Worm (Caenorhabditis elegans) whole organism, late embryonic: ENCODE results near the gene F20E11.7.

Source experiments
- C08G9.2 ChIP-seq: sonication (generic microtip); optimal IDR thresholded peaks from 2 replicates; lab custom pipeline; 2016; ENCODE audit warnings: mild to moderate bottlenecking, missing genetic modification characterization, moderate library complexity, missing compliant biosample characterization
- K09A11.1 ChIP-seq: sonication (generic microtip); optimal IDR thresholded peaks from 2 replicates; lab custom pipeline; 2017; ENCODE audit warnings: antibody characterized with exemption, mild to moderate bottlenecking, missing genetic modification characterization, missing compliant biosample characterization; ENCODE audit not compliant: insufficient read depth
- T23F11.4 ChIP-seq: fragments of 200-800 bp; sonication (Bioruptor generic); optimal IDR thresholded peaks from 2 replicates; lab custom pipeline; 2018; ENCODE audit warnings: mild to moderate bottlenecking, missing genetic modification characterization, missing compliant biosample characterization
- ama-1 ChIP-seq: fragments of 150-350 bp; optimal IDR thresholded peaks from 2 replicates; lab custom pipeline; 2014
- ceh-18 ChIP-seq: sonication (generic microtip); optimal IDR thresholded peaks from 2 replicates; lab custom pipeline; 2016; ENCODE audit warnings: missing genetic modification characterization, missing compliant biosample characterization
- ceh-19 ChIP-seq: fragments of 200-800 bp; sonication (Bioruptor generic); optimal IDR thresholded peaks from 2 replicates; lab custom pipeline; 2018; ENCODE audit warnings: mild to moderate bottlenecking, missing genetic modification characterization, missing compliant biosample characterization
- ceh-2 ChIP-seq: sonication (generic microtip); optimal IDR thresholded peaks from 2 replicates; lab custom pipeline; 2016; ENCODE audit warnings: missing genotype, missing genetic modification characterization, missing compliant biosample characterization
- ceh-22 ChIP-seq: sonication (generic microtip); optimal IDR thresholded peaks from 2 replicates; lab custom pipeline; 2017; ENCODE audit warnings: missing biosample characterization, missing genetic modification characterization
- ceh-24 ChIP-seq: sonication (generic microtip); optimal IDR thresholded peaks from 2 replicates; lab custom pipeline; 2016; ENCODE audit warnings: mild to moderate bottlenecking, missing genetic modification characterization, missing compliant biosample characterization
- ceh-30 ChIP-seq: fragments of 150-350 bp; optimal IDR thresholded peaks from 2 replicates; lab custom pipeline; 2014; ENCODE audit warnings: missing biosample characterization, missing genetic modification characterization
- ceh-34 ChIP-seq: sonication (generic microtip); optimal IDR thresholded peaks from 2 replicates; lab custom pipeline; 2016; ENCODE audit warnings: mild to moderate bottlenecking, missing genetic modification characterization, missing compliant biosample characterization
- ceh-45 ChIP-seq: fragments of 200-800 bp; sonication (Bioruptor generic); IDR thresholded peaks from 2 replicates; pipeline ENCODE4 v1.3.6; 2022; ENCODE audit warnings: missing genetic modification reagents, missing genetic modification characterization, missing compliant biosample characterization
- che-1 ChIP-seq: sonication (generic microtip); optimal IDR thresholded peaks from 2 replicates; lab custom pipeline; 2016; ENCODE audit warnings: mild to moderate bottlenecking, missing genetic modification characterization, missing compliant biosample characterization
- elt-2 ChIP-seq: sonication (generic microtip); optimal IDR thresholded peaks from 2 replicates; lab custom pipeline; 2016; ENCODE audit warnings: missing genetic modification reagents, missing genetic modification characterization, missing compliant biosample characterization
- eyg-1 ChIP-seq: sonication (generic microtip); optimal IDR thresholded peaks from 2 replicates; lab custom pipeline; 2016; ENCODE audit warnings: missing genotype, missing genetic modification characterization, missing compliant biosample characterization
- fax-1 ChIP-seq: sonication (generic microtip); optimal IDR thresholded peaks from 2 replicates; lab custom pipeline; 2016; ENCODE audit warnings: missing genotype, missing genetic modification characterization, missing compliant biosample characterization
- gmeb-2 ChIP-seq: sonication (generic microtip); optimal IDR thresholded peaks from 2 replicates; lab custom pipeline; 2016; ENCODE audit warnings: missing genetic modification characterization, inconsistent platforms, missing compliant biosample characterization
- hlh-30 ChIP-seq: sonication (generic microtip); optimal IDR thresholded peaks from 2 replicates; lab custom pipeline; 2017; ENCODE audit warnings: antibody characterized with exemption, missing genetic modification characterization, missing compliant biosample characterization; ENCODE audit not compliant: insufficient read depth
- nhr-11 ChIP-seq: fragments of 150-350 bp; optimal IDR thresholded peaks from 2 replicates; lab custom pipeline; 2014; ENCODE audit warnings: missing biosample characterization, missing genetic modification characterization
- odd-2 ChIP-seq: sonication (generic microtip); optimal IDR thresholded peaks from 2 replicates; lab custom pipeline; 2017; ENCODE audit warnings: antibody characterized with exemption, mild to moderate bottlenecking, missing genetic modification characterization, missing compliant biosample characterization
- pag-3 ChIP-seq: sonication (generic microtip); optimal IDR thresholded peaks from 2 replicates; lab custom pipeline; 2016; ENCODE audit warnings: missing compliant biosample characterization, missing genetic modification characterization, borderline replicate concordance
- pha-4 ChIP-seq: fragments of 150-350 bp; optimal IDR thresholded peaks from 2 replicates; lab custom pipeline; 2018; ENCODE audit warnings: missing biosample characterization, missing genetic modification reagents, missing genetic modification characterization
- pqm-1 ChIP-seq: sonication (generic microtip); optimal IDR thresholded peaks from 2 replicates; lab custom pipeline; 2016; ENCODE audit warnings: missing genetic modification characterization, missing compliant biosample characterization
- sdc-2 ChIP-seq: sonication (generic microtip); optimal IDR thresholded peaks from 2 replicates; lab custom pipeline; 2016; ENCODE audit warnings: missing genotype, missing genetic modification characterization, missing compliant biosample characterization
- sox-2 ChIP-seq: fragments of 200-800 bp; sonication (Bioruptor generic); IDR thresholded peaks from 2 replicates; pipeline ENCODE4 v1.3.6; 2022; ENCODE audit warnings: missing genetic modification reagents, missing genetic modification characterization, missing compliant biosample characterization
- unc-3 ChIP-seq, 2 experiments: fragments of 200-800 bp in 1 of 2; sonication (Bioruptor generic) in 1 of 2; sonication (generic microtip) in 1 of 2; conservative IDR thresholded peaks in 1 of 2; optimal IDR thresholded peaks in 1 of 2; 2 replicates each; pipeline versions ENCODE4 v1.3.6 to Lab custom; 2016 to 2022; ENCODE audit warnings: missing compliant biosample characterization in 2 of 2, missing genetic modification characterization in 2 of 2, missing genetic modification reagents in 1 of 2
- unc-55 ChIP-seq: sonication (generic microtip); optimal IDR thresholded peaks from 2 replicates; lab custom pipeline; 2017; ENCODE audit warnings: missing biosample characterization, missing genetic modification reagents, missing genetic modification characterization
- zip-5 ChIP-seq: sonication (generic microtip); optimal IDR thresholded peaks from 2 replicates; lab custom pipeline; 2016; ENCODE audit warnings: missing genetic modification characterization, missing compliant biosample characterization
- ztf-16 ChIP-seq: sonication (generic microtip); optimal IDR thresholded peaks from 2 replicates; lab custom pipeline; 2017; ENCODE audit warnings: missing genetic modification characterization, missing compliant biosample characterization

Gene F20E11.7

DNA sequence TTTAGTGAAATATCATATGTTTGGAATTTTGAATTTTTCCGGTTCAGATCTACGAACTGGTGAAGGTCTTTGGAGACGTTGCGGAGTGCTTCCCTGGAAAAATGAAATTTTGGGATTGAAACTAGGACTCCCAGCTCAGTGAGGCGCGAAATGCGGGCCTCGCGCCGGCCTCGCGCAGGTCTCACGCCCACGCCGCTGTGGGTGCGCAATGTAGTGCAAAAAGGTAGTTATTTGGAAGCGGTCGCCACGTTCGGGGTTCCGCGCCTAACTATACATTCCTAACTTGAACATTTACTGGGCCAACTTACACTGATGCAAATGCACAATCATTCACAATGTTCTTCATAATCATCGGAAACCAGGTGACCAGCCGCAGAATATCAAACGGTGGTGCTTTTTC is 35.7 kb downstream of the F20E11.7 start:
- TF ChIP-seq C08G9.2 (tag; lab: Kevin White, UChicago) (no peak), ceh-18 (tag; lab: Kevin White, UChicago) (no peak), pqm-1 (tag; lab: Kevin White, UChicago) (no peak), eyg-1 (tag; lab: Kevin White, UChicago) (no peak), zip-5 (tag; lab: Kevin White, UChicago) (no peak), ceh-22 (tag; lab: Kevin White, UChicago) (no peak), sdc-2 (no peak), gmeb-2 (tag; lab: Kevin White, UChicago) (no peak), ama-1 (lab: Kevin White, UChicago) (no peak), che-1 (tag; lab: Kevin White, UChicago) (no peak), ceh-34 (tag; lab: Kevin White, UChicago) (no peak), ceh-2 (tag; lab: Kevin White, UChicago) (no peak), elt-2 (no peak), ztf-16 (tag; lab: Kevin White, UChicago) (no peak), fax-1 (tag; lab: Kevin White, UChicago) (no peak), K09A11.1 (tag; lab: Kevin White, UChicago) (no peak)

DNA sequence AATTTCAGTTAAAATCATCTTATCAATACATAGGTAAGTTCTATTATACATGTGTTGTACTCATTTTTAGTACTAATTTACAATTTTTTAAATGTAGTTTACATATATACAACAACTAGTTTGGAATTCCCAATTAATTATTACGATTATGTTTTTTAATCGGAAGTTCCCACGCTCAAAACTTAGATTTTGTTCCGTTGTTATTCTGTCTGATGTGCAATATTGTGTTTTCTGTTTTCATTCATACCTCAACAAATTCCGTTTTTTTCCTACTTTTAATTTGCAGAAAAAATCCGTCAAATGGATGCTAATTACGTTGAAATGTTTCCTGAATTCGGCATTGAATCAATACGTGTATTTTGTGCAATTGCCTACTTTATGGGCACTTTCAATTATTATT is 41.9 kb downstream of the F20E11.7 start, which contains the start of gene srw-31:
srw-31 (plus strand) TSS at position 301 of the 400 bp plus-strand sequence.
- TF ChIP-seq pha-4 (tag; lab: Kevin White, UChicago) (no peak), ceh-30 (tag; lab: Kevin White, UChicago) (no peak), hlh-30 (tag; lab: Kevin White, UChicago) (no peak), odd-2 (no peak)

DNA sequence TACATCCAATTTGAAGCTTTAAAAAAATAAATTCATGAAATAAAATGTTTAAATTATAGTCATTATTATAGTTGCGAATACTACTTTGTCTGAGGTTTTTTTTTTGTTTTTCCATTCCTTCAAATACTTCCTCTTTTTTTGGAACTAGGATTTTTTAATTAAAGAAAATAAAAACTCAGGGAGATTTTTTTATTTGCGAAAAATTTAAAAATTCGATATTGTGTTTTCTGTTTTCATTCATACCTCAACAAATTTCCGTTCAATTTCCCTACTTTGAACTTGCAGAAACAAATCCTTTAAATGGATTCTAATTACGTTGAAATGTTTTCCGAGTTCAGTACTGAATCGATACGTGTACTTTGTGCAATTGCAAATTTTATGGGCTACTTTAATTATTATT is 44.1 kb downstream of the F20E11.7 start, which contains the start of gene srw-32:
srw-32 (plus strand) TSS at position 301 of the 400 bp plus-strand sequence.
- TF ChIP-seq eyg-1 (tag; lab: Kevin White, UChicago): no peak
- no peak for TF ChIP-seq K09A11.1 (tag; lab: Kevin White, UChicago)
- TF ChIP-seq ceh-19 (GFP tag; lab: Kevin White, UChicago): no peak
- TF ChIP-seq unc-55: no peak
- no peak for TF ChIP-seq ceh-2 (tag; lab: Kevin White, UChicago)
- TF ChIP-seq unc-3 (GFP tag; conservative IDR thresholded peaks at IDR 0.05; lab: Robert Waterston, UW): no peak
- no peak for TF ChIP-seq unc-3 (tag; optimal IDR thresholded peaks at IDR 0.05; lab: Kevin White, UChicago)
- TF ChIP-seq T23F11.4 (GFP tag; lab: Kevin White, UChicago): no peak
- TF ChIP-seq elt-2: no peak
- TF ChIP-seq zip-5 (tag; lab: Kevin White, UChicago): no peak

DNA sequence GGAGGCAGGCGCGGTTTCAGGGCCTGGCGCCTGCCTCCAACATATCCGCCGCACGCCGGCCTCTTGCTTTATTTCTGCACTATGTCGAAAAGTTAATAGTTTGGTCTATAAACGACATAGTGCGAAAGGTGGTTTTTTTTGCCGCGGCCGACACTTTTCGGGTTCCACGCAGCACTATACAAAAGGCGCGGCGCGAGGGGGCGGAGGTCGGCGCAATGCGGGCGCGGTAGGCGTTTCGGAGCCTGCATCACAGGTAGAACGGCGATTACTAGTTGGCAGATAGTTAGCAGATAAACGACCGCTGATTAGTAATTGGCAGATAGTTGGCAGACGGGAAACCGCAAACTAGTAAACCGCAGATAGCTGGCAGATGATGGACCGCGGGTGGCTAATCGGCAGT is 48.4 kb downstream of the F20E11.7 start:
- TF ChIP-seq pag-3 (peak; percentile 78), ceh-24 (tag; lab: Kevin White, UChicago) (no peak)

DNA sequence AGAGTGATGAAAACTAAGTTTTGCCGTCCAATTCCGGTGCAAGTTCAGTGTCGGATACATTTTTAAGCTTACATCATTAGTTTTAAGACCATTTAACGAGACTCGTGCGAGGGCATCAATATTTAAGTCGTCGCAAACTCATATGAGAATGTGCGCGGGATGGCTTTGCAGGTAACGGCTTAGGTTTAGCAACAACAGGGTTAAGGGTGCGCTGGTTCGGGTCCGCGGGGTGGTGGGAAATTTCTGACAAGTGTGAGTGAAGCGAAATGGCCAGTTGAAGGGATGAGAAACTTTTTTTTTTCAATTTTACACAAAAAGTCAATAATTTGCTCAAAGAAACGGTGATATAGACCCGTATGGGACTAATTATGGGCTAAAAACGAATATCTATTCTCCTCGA is 49.5 kb downstream of the F20E11.7 start:
- no peak for TF ChIP-seq sox-2
- no peak for TF ChIP-seq ceh-45 (GFP tag; lab: Robert Waterston, UW)
- TF ChIP-seq unc-3 (GFP tag; conservative IDR thresholded peaks at IDR 0.05; lab: Robert Waterston, UW): no peak
- TF ChIP-seq unc-3 (tag; optimal IDR thresholded peaks at IDR 0.05; lab: Kevin White, UChicago): no peak
- TF ChIP-seq ceh-34 (tag; lab: Kevin White, UChicago): no peak
- no peak for TF ChIP-seq nhr-11 (tag; lab: Kevin White, UChicago)
